Worm (Caenorhabditis elegans) whole organism, L1 larva: ENCODE results near the gene nhr-273.

Experiments used
- ces-1 ChIP-seq: fragments of 150-350 bp; optimal IDR thresholded peaks from 2 replicates; lab custom pipeline; 2014; ENCODE audit warnings: missing biosample characterization, missing genetic modification reagents, missing genetic modification characterization
- dpl-1 ChIP-seq, 3 experiments: fragments of 150-350 bp in 2 of 3; sonication (generic microtip) in 1 of 3; optimal IDR thresholded peaks; 2 replicates each; lab custom pipeline; 2014 to 2017; ENCODE audit warnings: missing biosample characterization in 3 of 3, missing genetic modification characterization in 3 of 3, missing genetic modification reagents in 3 of 3
- nhr-11 ChIP-seq: fragments of 150-350 bp; optimal IDR thresholded peaks from 2 replicates; lab custom pipeline; 2014; ENCODE audit warnings: missing biosample characterization, missing genetic modification characterization
- nhr-237 ChIP-seq: fragments of 150-350 bp; optimal IDR thresholded peaks from 2 replicates; lab custom pipeline; 2014; ENCODE audit warnings: missing biosample characterization, missing genetic modification characterization
- nhr-77 ChIP-seq: fragments of 150-350 bp; optimal IDR thresholded peaks from 2 replicates; lab custom pipeline; 2014; ENCODE audit warnings: missing biosample characterization, missing genetic modification characterization
- nhr-85 ChIP-seq: sonication (generic microtip); peaks from one replicate; lab custom pipeline; 2016; ENCODE audit warnings: missing genetic modification characterization, inconsistent platforms, missing compliant biosample characterization
- rnt-1 ChIP-seq: sonication (generic microtip); optimal IDR thresholded peaks from 2 replicates; lab custom pipeline; 2016; ENCODE audit warnings: mild to moderate bottlenecking, missing genetic modification characterization, moderate library complexity, missing compliant biosample characterization
- tbx-2 ChIP-seq: sonication (generic microtip); optimal IDR thresholded peaks from 2 replicates; lab custom pipeline; 2016; ENCODE audit warnings: missing genetic modification characterization, missing compliant biosample characterization

- TF ChIP-seq rnt-1 (tag; lab: Kevin White, UChicago) (no peak), nhr-11 (tag; lab: Kevin White, UChicago) (no peak), ces-1 (GFP tag; lab: Kevin White, UChicago) (no peak), nhr-85 (no peak), dpl-1 (GFP tag; optimal IDR thresholded peaks at IDR 0.05; lab: Kevin White, UChicago) (no peak), nhr-237 (tag; lab: Kevin White, UChicago) (no peak), tbx-2 (no peak), nhr-77 (tag; lab: Kevin White, UChicago) (no peak)
Measured at ce11 chrII:4482021-4482420, 46.9 kb downstream of the nhr-273 start, which contains the start of gene T05C1.2.
